Fruit fly (Drosophila melanogaster): ENCODE measurements around the gene CG45546.

Gene CG45546

DNA sequence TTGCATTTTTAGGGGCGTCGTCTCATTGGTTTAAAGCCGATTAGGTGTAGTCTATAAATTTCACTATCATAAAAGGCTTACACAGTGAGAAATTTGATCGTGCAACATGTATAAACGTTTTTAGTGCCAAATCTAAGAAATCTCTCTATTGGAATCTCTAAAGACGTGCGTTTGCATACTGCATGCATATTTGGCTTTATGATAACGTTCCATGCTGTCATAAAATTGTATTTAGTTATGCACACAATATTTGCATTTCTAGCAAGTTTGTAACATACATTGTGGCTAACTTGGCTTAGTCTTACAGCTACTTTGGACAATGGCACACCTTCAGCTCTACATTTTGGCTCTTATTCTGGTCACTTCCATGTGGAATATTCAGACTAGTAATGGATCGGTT lies at the start of gene CG45546:
TSS of gene CG45546 (plus strand) at position 301 of the 400 bp plus-strand sequence.
- TF ChIP-seq eg (GFP tag; IDR thresholded peaks at IDR 0.05) = no peak
- TF ChIP-seq CG8119 (GFP tag; IDR thresholded peaks at IDR 0.05) = no peak
- no peak for TF ChIP-seq CG34406 (GFP tag; optimal IDR thresholded peaks at IDR 0.05)
- no peak for TF ChIP-seq CG11762 (GFP tag; optimal IDR thresholded peaks at IDR 0.05; ENCODE audit: insufficient read depth)
- no peak for TF ChIP-seq Sox14 (GFP tag; optimal IDR thresholded peaks at IDR 0.05)
- no peak for TF ChIP-seq CG31627 (GFP tag; optimal IDR thresholded peaks at IDR 0.05)
- no peak for TF ChIP-seq fd85E (GFP tag; optimal IDR thresholded peaks at IDR 0.05)
- TF ChIP-seq fd59A (GFP tag; optimal IDR thresholded peaks at IDR 0.05) = no peak
- TF ChIP-seq spab (GFP tag; optimal IDR thresholded peaks at IDR 0.05) = no peak
- TF ChIP-seq CG7368 (GFP tag; optimal IDR thresholded peaks at IDR 0.05) = no peak
- TF ChIP-seq Eip93F (GFP tag; optimal IDR thresholded peaks at IDR 0.05) = no peak
- no peak for TF ChIP-seq lz (GFP tag; optimal IDR thresholded peaks at IDR 0.05)
- no peak for TF ChIP-seq Sox15 (GFP tag; optimal IDR thresholded peaks at IDR 0.05)
- TF ChIP-seq Blimp-1 (GFP tag; optimal IDR thresholded peaks at IDR 0.05) = no peak
- TF ChIP-seq CG6163 (GFP tag; IDR thresholded peaks at IDR 0.05) = no peak
- TF ChIP-seq acj6 (GFP tag; optimal IDR thresholded peaks at IDR 0.05) = no peak
- TF ChIP-seq pdm3 (GFP tag; optimal IDR thresholded peaks at IDR 0.05) = no peak
- TF ChIP-seq Hr38 (GFP tag; optimal IDR thresholded peaks at IDR 0.05) = no peak

DNA sequence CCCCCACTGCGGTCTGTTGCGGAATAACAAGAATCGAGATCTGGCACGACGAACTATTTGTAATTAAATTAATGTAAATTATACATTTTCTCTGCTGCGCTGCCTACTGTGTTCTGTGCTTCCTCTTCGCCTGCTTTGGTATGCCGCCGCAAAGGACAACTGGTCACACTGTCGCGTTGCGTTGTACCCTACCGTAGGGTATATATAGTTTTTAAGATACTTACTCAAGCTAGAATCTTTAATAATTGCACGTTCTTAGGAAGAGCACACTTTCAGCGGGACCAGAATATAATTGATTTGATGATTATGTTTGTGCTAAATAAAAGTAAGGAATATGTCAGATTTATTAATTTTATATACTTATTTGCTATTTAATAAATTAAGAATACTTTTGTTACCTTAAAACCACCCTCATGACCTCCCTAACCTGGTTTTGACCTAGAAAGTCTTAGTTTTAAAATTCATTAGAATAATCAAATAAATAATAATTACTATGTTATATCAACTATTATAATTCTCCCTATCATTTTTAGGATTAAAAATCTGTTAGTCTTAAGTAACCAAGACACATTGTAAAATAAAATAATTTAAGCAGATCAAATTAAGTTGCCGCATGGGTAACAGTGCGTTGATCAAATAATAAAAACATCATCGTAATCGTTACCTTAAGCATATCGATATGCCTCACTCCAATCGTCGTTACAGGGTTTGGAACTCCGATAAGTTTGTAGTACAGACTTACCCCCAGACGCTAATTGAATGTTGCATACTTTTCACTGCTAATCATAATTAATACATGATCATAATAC lies 49.5 kb upstream of the CG45546 start, which contains the start of gene Cnx99A:
TSS of gene Cnx99A (minus strand) at position 164 of the 809 bp plus-strand sequence.
- TF ChIP-seq Lpt (GFP tag; optimal IDR thresholded peaks at IDR 0.05) (peak; percentile 66), CG9139 (GFP tag; optimal IDR thresholded peaks at IDR 0.05) (peak; percentile 42), net (GFP tag; optimal IDR thresholded peaks at IDR 0.05) (peak; percentile 82), acj6 (GFP tag; optimal IDR thresholded peaks at IDR 0.05) (peak; percentile 80), salr (GFP tag; optimal IDR thresholded peaks at IDR 0.05) (peak; percentile 69 to 77), CG32006 (GFP tag; optimal IDR thresholded peaks at IDR 0.05) (peak; percentile 82), Gug (GFP tag; IDR thresholded peaks at IDR 0.05) (peak; percentile 81), pdm3 (GFP tag; optimal IDR thresholded peaks at IDR 0.05) (peak; percentile 82), Ets96B (tag; optimal IDR thresholded peaks at IDR 0.05) (peak; percentile 83), Smox (GFP tag; optimal IDR thresholded peaks at IDR 0.05) (peak; percentile 75), CG7368 (GFP tag; optimal IDR thresholded peaks at IDR 0.05) (peak; percentile 77), svp (GFP tag) (peak; percentile 89), CG1621 (tag; optimal IDR thresholded peaks at IDR 0.05) (peak; percentile 71), esn (GFP tag; optimal IDR thresholded peaks at IDR 0.05) (peak; percentile 85), CG16779 (tag; optimal IDR thresholded peaks at IDR 0.05) (peak; percentile 53), topi (GFP tag; optimal IDR thresholded peaks at IDR 0.05) (peak; percentile 79), achi (GFP tag; optimal IDR thresholded peaks at IDR 0.05) (peak; percentile 79), Sox102F (GFP tag; optimal IDR thresholded peaks at IDR 0.05) (peak; percentile 83), CG3919 (GFP tag; optimal IDR thresholded peaks at IDR 0.05) (peak; percentile 88), Eip93F (GFP tag; optimal IDR thresholded peaks at IDR 0.05) (peak; percentile 58), CG6163 (GFP tag; IDR thresholded peaks at IDR 0.05) (peak; percentile 93), CG3032 (tag; optimal IDR thresholded peaks at IDR 0.05) (peak; percentile 80), Hr39 (GFP tag; optimal IDR thresholded peaks at IDR 0.05) (peak; percentile 82), CG31627 (GFP tag; optimal IDR thresholded peaks at IDR 0.05) (peak; percentile 83), Eip78C (GFP tag) (peak; percentile 93), CG11762 (GFP tag; optimal IDR thresholded peaks at IDR 0.05; ENCODE audit: insufficient read depth) (peak; percentile 63), CG8632 (GFP tag; optimal IDR thresholded peaks at IDR 0.05) (peak; percentile 73), CG4318 (GFP tag; optimal IDR thresholded peaks at IDR 0.05) (peak; percentile 72), Ets21C (GFP tag; optimal IDR thresholded peaks at IDR 0.05) (peak; percentile 75), Sox15 (GFP tag; optimal IDR thresholded peaks at IDR 0.05) (peak; percentile 82), CG34406 (GFP tag; optimal IDR thresholded peaks at IDR 0.05) (peak; percentile 79), fd59A (GFP tag; optimal IDR thresholded peaks at IDR 0.05) (peak; percentile 60), CG10631 (GFP tag; optimal IDR thresholded peaks at IDR 0.05) (peak; percentile 86), CG6792 (GFP tag; optimal IDR thresholded peaks at IDR 0.05) (peak; percentile 69), dac (GFP tag; optimal IDR thresholded peaks at IDR 0.05) (peak; percentile 71), OdsH (GFP tag; optimal IDR thresholded peaks at IDR 0.05) (peak; percentile 82), CG8119 (GFP tag; IDR thresholded peaks at IDR 0.05) (peak; percentile 71), spab (GFP tag; optimal IDR thresholded peaks at IDR 0.05) (peak; percentile 60), CG6276 (GFP tag; optimal IDR thresholded peaks at IDR 0.05) (peak; percentile 73), Sox14 (GFP tag; optimal IDR thresholded peaks at IDR 0.05) (peak; percentile 84), eg (GFP tag; IDR thresholded peaks at IDR 0.05) (peak; percentile 96), cyc (GFP tag; optimal IDR thresholded peaks at IDR 0.05) (peak; percentile 77), CG15336 (GFP tag; IDR thresholded peaks at IDR 0.05) (peak; percentile 75)
